Worm (Caenorhabditis elegans) whole organism, L4 larva: ENCODE data around the gene C05B5.12.

Source experiments
- T20F7.1 ChIP-seq: fragments of 200-800 bp; sonication (Bioruptor generic); optimal IDR thresholded peaks from 2 replicates; lab custom pipeline; 2018; ENCODE audit warnings: mild to moderate bottlenecking, missing genetic modification characterization, missing compliant biosample characterization
- ces-1 ChIP-seq: fragments of 150-350 bp; sonication (generic microtip); optimal IDR thresholded peaks from 4 replicates; lab custom pipeline; 2014; ENCODE audit warnings: missing biosample characterization, missing genetic modification reagents, missing genetic modification characterization
- daf-12 ChIP-seq: fragments of 150-350 bp; optimal IDR thresholded peaks from 2 replicates; lab custom pipeline; 2014; ENCODE audit warnings: missing biosample characterization, missing genetic modification reagents, missing genetic modification characterization
- dve-1 ChIP-seq: sonication (generic microtip); optimal IDR thresholded peaks from 2 replicates; lab custom pipeline; 2017; ENCODE audit warnings: antibody characterized with exemption, mild to moderate bottlenecking, missing genetic modification characterization, missing compliant biosample characterization; ENCODE audit not compliant: insufficient read depth
- fos-1 ChIP-seq: fragments of 150-350 bp; optimal IDR thresholded peaks from 2 replicates; lab custom pipeline; 2014; ENCODE audit warnings: missing biosample characterization, missing genetic modification characterization
- hif-1 ChIP-seq, 2 experiments: sonication (generic microtip); optimal IDR thresholded peaks; 2 replicates each; lab custom pipeline; 2016 to 2017; ENCODE audit warnings: missing compliant biosample characterization in 2 of 2, missing genetic modification characterization in 2 of 2, missing genetic modification reagents in 2 of 2, missing genotype in 2 of 2, mild to moderate bottlenecking in 1 of 2
- mep-1 ChIP-seq: fragments of 150-350 bp; sonication (generic microtip); optimal IDR thresholded peaks from 3 replicates; lab custom pipeline; 2014; ENCODE audit warnings: missing biosample characterization, missing genetic modification characterization
- nhr-77 ChIP-seq: fragments of 150-350 bp; optimal IDR thresholded peaks from 2 replicates; lab custom pipeline; 2014; ENCODE audit warnings: missing biosample characterization, missing genetic modification characterization
- saeg-2 ChIP-seq: fragments of 200-800 bp; sonication (Bioruptor generic); IDR thresholded peaks from 2 replicates; pipeline ENCODE4 v1.3.6; 2022; ENCODE audit warnings: missing genetic modification reagents, missing genetic modification characterization, missing compliant biosample characterization
- unc-62 ChIP-seq, 3 experiments: fragments of 150-350 bp in 1 of 3; sonication (generic microtip); optimal IDR thresholded peaks in 2 of 3; peaks in 1 of 3; 1 replicate in 1 of 3; 2 replicates in 2 of 3; lab custom pipeline; 2014 to 2017; ENCODE audit warnings: missing biosample characterization in 3 of 3, missing genetic modification characterization in 3 of 3, missing genetic modification reagents in 3 of 3, missing genotype in 1 of 3
- ztf-11 ChIP-seq: fragments of 150-350 bp; optimal IDR thresholded peaks from 2 replicates; lab custom pipeline; 2014; ENCODE audit warnings: missing biosample characterization, missing genetic modification characterization

ce11 chrIII:9965444-9965843 is 21.7 kb upstream of the C05B5.12 start:
- TF ChIP-seq T20F7.1 (GFP tag; lab: Kevin White, UChicago) (no peak), ztf-11 (tag; lab: Kevin White, UChicago) (no peak), mep-1 (tag; lab: Kevin White, UChicago) (no peak), unc-62 (GFP tag; optimal IDR thresholded peaks at IDR 0.05 in 1 of 2; lab: Kevin White, UChicago) (no peak), unc-62 (tag; optimal IDR thresholded peaks at IDR 0.05; lab: Kevin White, UChicago) (no peak), hif-1 (tag; optimal IDR thresholded peaks at IDR 0.05; lab: Kevin White, UChicago) (no peak), dve-1 (tag; lab: Kevin White, UChicago) (no peak), nhr-77 (tag; lab: Kevin White, UChicago) (no peak), ces-1 (GFP tag; lab: Kevin White, UChicago) (no peak), daf-12 (tag; lab: Kevin White, UChicago) (no peak), fos-1 (tag; lab: Kevin White, UChicago) (no peak), saeg-2 (GFP tag; lab: Robert Waterston, UW) (no peak)
